Fruit fly (Drosophila melanogaster) whole organism, embryonic: ENCODE data around the gene Bet3.

Experiments used
- Awh ChIP-seq: fragments of 200-800 bp; sonication (Bioruptor generic); IDR thresholded peaks from 2 replicates; pipeline ENCODE4, ENCODE4 v1.3.6; 2022; ENCODE audit warnings: missing biosample characterization, missing genetic modification characterization
- CG10979 ChIP-seq: fragments of 200-800 bp; sonication (Bioruptor generic); optimal IDR thresholded peaks from 2 replicates; lab custom pipeline; 2018; ENCODE audit warnings: missing biosample characterization, mild to moderate bottlenecking, missing genetic modification characterization, moderate library complexity
- CG11247 ChIP-seq: fragments of 200-800 bp; sonication (Bioruptor generic); IDR thresholded peaks from 2 replicates; pipeline ENCODE4 v1.3.6; 2022; ENCODE audit warnings: missing biosample characterization, missing genetic modification characterization
- CG11560 ChIP-seq: fragments of 200-800 bp; sonication (Bioruptor generic); IDR thresholded peaks from 3 replicates; pipeline ENCODE4 v1.3.6; 2022; ENCODE audit warnings: missing biosample characterization, missing genetic modification characterization
- CG11695 ChIP-seq: fragments of 200-800 bp; sonication (Bioruptor generic); IDR thresholded peaks from 3 replicates; pipeline ENCODE4 v1.3.6; 2022; ENCODE audit warnings: missing biosample characterization, missing genetic modification characterization
- CG11723 ChIP-seq: fragments of 200-800 bp; sonication (Bioruptor generic); optimal IDR thresholded peaks from 2 replicates; lab custom pipeline; 2017; ENCODE audit warnings: missing biosample characterization, mild to moderate bottlenecking, missing genetic modification characterization
- CG1233 ChIP-seq: fragments of 200-800 bp; sonication (Bioruptor generic); optimal IDR thresholded peaks from 4 replicates; lab custom pipeline; 2018; ENCODE audit warnings: missing biosample characterization, mild to moderate bottlenecking, missing genetic modification characterization
- CG12942 ChIP-seq: fragments of 200-800 bp; sonication (Bioruptor generic); optimal IDR thresholded peaks from 3 replicates; lab custom pipeline; 2016; ENCODE audit warnings: missing biosample characterization, missing genetic modification characterization
- CG13296 ChIP-seq: fragments of 200-800 bp; sonication (Bioruptor generic); optimal IDR thresholded peaks from 3 replicates; lab custom pipeline; 2018; ENCODE audit warnings: missing biosample characterization, mild to moderate bottlenecking, missing genetic modification characterization
- CG13624 ChIP-seq: fragments of 200-800 bp; sonication (Bioruptor generic); optimal IDR thresholded peaks from 2 replicates; lab custom pipeline; 2016; ENCODE audit warnings: missing biosample characterization, missing genetic modification characterization
- CG17612 ChIP-seq: fragments of 200-800 bp; sonication (Bioruptor generic); IDR thresholded peaks from 2 replicates; pipeline ENCODE4 v1.3.6; 2022; ENCODE audit warnings: missing biosample characterization, missing genetic modification characterization
- CG31224 ChIP-seq: fragments of 200-800 bp; sonication (Bioruptor generic); IDR thresholded peaks from 2 replicates; pipeline ENCODE4 v1.3.6; 2022; ENCODE audit warnings: missing biosample characterization, missing genetic modification characterization
- CG33213 ChIP-seq: fragments of 200-800 bp; sonication (Bioruptor generic); optimal IDR thresholded peaks from 3 replicates; lab custom pipeline; 2016; ENCODE audit warnings: missing biosample characterization, missing genetic modification characterization
- CG34422 ChIP-seq: fragments of 200-800 bp; sonication (Bioruptor generic); IDR thresholded peaks from 3 replicates; pipeline ENCODE4 v1.3.6; 2022; ENCODE audit warnings: missing biosample characterization, missing genetic modification characterization
- CG3847 ChIP-seq: fragments of 200-800 bp; sonication (Bioruptor generic); IDR thresholded peaks from 2 replicates; pipeline ENCODE4 v1.3.6; 2022; ENCODE audit warnings: missing biosample characterization, missing genetic modification characterization
- CG4707 ChIP-seq: fragments of 200-800 bp; sonication (Bioruptor generic); optimal IDR thresholded peaks from 2 replicates; lab custom pipeline; 2018; ENCODE audit warnings: missing biosample characterization, mild to moderate bottlenecking, missing genetic modification characterization, moderate library complexity
- CG6765 ChIP-seq: fragments of 200-800 bp; sonication (Bioruptor generic); optimal IDR thresholded peaks from 3 replicates; lab custom pipeline; 2017; ENCODE audit warnings: missing biosample characterization, mild to moderate bottlenecking, missing genetic modification characterization
- CG8478 ChIP-seq: fragments of >200 bp; optimal IDR thresholded peaks from 2 replicates; lab custom pipeline; 2018
- Deaf1 ChIP-seq: fragments of 200-800 bp; optimal IDR thresholded peaks from 3 replicates; lab custom pipeline; 2019; ENCODE audit warnings: missing biosample characterization, mild to moderate bottlenecking, missing genetic modification characterization, moderate library complexity
- Dek ChIP-seq: fragments of 200-800 bp; sonication (Bioruptor generic); optimal IDR thresholded peaks from 3 replicates; lab custom pipeline; 2019; ENCODE audit warnings: missing biosample characterization, mild to moderate bottlenecking, missing genetic modification characterization, moderate library complexity
- H15 ChIP-seq: fragments of 200-800 bp; sonication (Bioruptor generic); IDR thresholded peaks from 3 replicates; pipeline ENCODE4 v1.3.6; 2022; ENCODE audit warnings: missing biosample characterization, missing genetic modification characterization
- HLH54F ChIP-seq: fragments of 200-800 bp; sonication (Bioruptor generic); optimal IDR thresholded peaks from 3 replicates; lab custom pipeline; 2016; ENCODE audit warnings: missing biosample characterization, missing genetic modification characterization
- Lpt ChIP-seq: fragments of >200 bp; optimal IDR thresholded peaks from 2 replicates; lab custom pipeline; 2018; ENCODE audit warnings: missing biosample characterization, missing genetic modification characterization
- Mrtf ChIP-seq: fragments of 200-800 bp; sonication (Bioruptor generic); IDR thresholded peaks from 3 replicates; pipeline ENCODE4 v1.3.6; 2022; ENCODE audit warnings: missing biosample characterization, missing genetic modification characterization
- NK7.1 ChIP-seq: fragments of 200-800 bp; sonication (Bioruptor generic); optimal IDR thresholded peaks from 3 replicates; lab custom pipeline; 2016; ENCODE audit warnings: missing biosample characterization, missing genetic modification characterization
- Poxn ChIP-seq: fragments of 200-800 bp; sonication (Bioruptor generic); IDR thresholded peaks from 2 replicates; pipeline ENCODE4 v1.3.6; 2022; ENCODE audit warnings: missing biosample characterization, missing genetic modification characterization
- Ptx1 ChIP-seq: fragments of 200-800 bp; sonication (Bioruptor generic); IDR thresholded peaks from 2 replicates; pipeline ENCODE4 v1.3.6; 2022; ENCODE audit warnings: missing biosample characterization, missing genetic modification characterization
- Rfx ChIP-seq: fragments of 200-800 bp; sonication (Bioruptor generic); IDR thresholded peaks from 2 replicates; pipeline ENCODE4 v1.3.6; 2022; ENCODE audit warnings: missing biosample characterization, missing genetic modification characterization
- Stat92E ChIP-seq, 3 experiments: fragments of >200 bp in 2 of 3; fragments of 200-800 bp in 1 of 3; sonication (Bioruptor generic) in 1 of 3; optimal IDR thresholded peaks; 2 replicates each; lab custom pipeline; 2017 to 2019; ENCODE audit warnings: missing biosample characterization in 3 of 3, missing genetic modification characterization in 3 of 3, mild to moderate bottlenecking in 1 of 3, moderate library complexity in 1 of 3
- ase ChIP-seq: fragments of 200-800 bp; sonication (Bioruptor generic); IDR thresholded peaks from 3 replicates; pipeline ENCODE4 v1.3.6; 2022; ENCODE audit warnings: missing biosample characterization, missing genetic modification characterization
- cato ChIP-seq: fragments of 200-800 bp; sonication (Bioruptor generic); optimal IDR thresholded peaks from 2 replicates; lab custom pipeline; 2016; ENCODE audit warnings: missing biosample characterization, missing genetic modification characterization, borderline replicate concordance
- caup ChIP-seq: fragments of 200-800 bp; sonication (Bioruptor generic); optimal IDR thresholded peaks from 3 replicates; lab custom pipeline; 2017; ENCODE audit warnings: missing biosample characterization, mild to moderate bottlenecking, missing genetic modification characterization, moderate library complexity; ENCODE audit not compliant: severe bottlenecking
- chif ChIP-seq, 2 experiments: fragments of 200-800 bp; sonication (Bioruptor generic); optimal IDR thresholded peaks; 3 replicates each; lab custom pipeline; 2016; ENCODE audit warnings: missing biosample characterization in 2 of 2, missing genetic modification characterization in 2 of 2
- ci ChIP-seq: fragments of 200-800 bp; sonication (Bioruptor generic); IDR thresholded peaks from 3 replicates; pipeline ENCODE4 v1.3.6; 2022; ENCODE audit warnings: missing biosample characterization, missing genetic modification characterization
- eve ChIP-seq, 2 experiments: fragments of >200 bp; optimal IDR thresholded peaks; 2 replicates each; lab custom pipeline; 2017; ENCODE audit warnings: missing biosample characterization in 2 of 2, missing genetic modification characterization in 2 of 2
- fd3F ChIP-seq: fragments of 200-800 bp; sonication (Bioruptor generic); optimal IDR thresholded peaks from 2 replicates; lab custom pipeline; 2018; ENCODE audit warnings: missing biosample characterization, mild to moderate bottlenecking, missing genetic modification characterization, moderate library complexity
- ftz-f1 ChIP-seq: fragments of 200-800 bp; sonication (Bioruptor generic); optimal IDR thresholded peaks from 2 replicates; lab custom pipeline; 2016; ENCODE audit warnings: missing biosample characterization, missing genetic modification characterization
- gro ChIP-seq: fragments of 200-800 bp; sonication (Bioruptor generic); optimal IDR thresholded peaks from 2 replicates; lab custom pipeline; 2016; ENCODE audit warnings: missing biosample characterization, missing genetic modification characterization
- jumu ChIP-seq: fragments of 200-800 bp; sonication (Bioruptor generic); optimal IDR thresholded peaks from 3 replicates; lab custom pipeline; 2016; ENCODE audit warnings: missing biosample characterization, missing genetic modification characterization
- mam ChIP-seq: fragments of 200-800 bp; sonication (Bioruptor generic); optimal IDR thresholded peaks from 3 replicates; lab custom pipeline; 2016; ENCODE audit warnings: missing biosample characterization, missing genetic modification characterization
- mirr ChIP-seq: fragments of 200-800 bp; sonication (Bioruptor generic); optimal IDR thresholded peaks from 3 replicates; lab custom pipeline; 2018; ENCODE audit warnings: missing biosample characterization, mild to moderate bottlenecking, missing genetic modification characterization
- mld ChIP-seq: fragments of 200-800 bp; sonication (Bioruptor generic); IDR thresholded peaks from 3 replicates; pipeline ENCODE4 v1.3.6; 2022; ENCODE audit warnings: missing biosample characterization, missing genetic modification characterization; ENCODE audit not compliant: partially characterized antibody
- nau ChIP-seq: fragments of 200-800 bp; sonication (Bioruptor generic); optimal IDR thresholded peaks from 3 replicates; lab custom pipeline; 2017; ENCODE audit warnings: missing biosample characterization, mild to moderate bottlenecking, missing genetic modification characterization, missing genetic modification reagents
- pho ChIP-seq: fragments of 200-800 bp; sonication (Bioruptor generic); optimal IDR thresholded peaks from 2 replicates; lab custom pipeline; 2016; ENCODE audit warnings: missing biosample characterization, missing genetic modification characterization
- pros ChIP-seq: fragments of 200-800 bp; sonication (Bioruptor generic); optimal IDR thresholded peaks from 3 replicates; lab custom pipeline; 2019; ENCODE audit warnings: missing biosample characterization, mild to moderate bottlenecking, missing genetic modification characterization, moderate library complexity
- repo ChIP-seq: fragments of 200-800 bp; sonication (Bioruptor generic); optimal IDR thresholded peaks from 2 replicates; lab custom pipeline; 2016; ENCODE audit warnings: missing biosample characterization, missing genetic modification characterization
- sima ChIP-seq: fragments of 200-800 bp; sonication (Bioruptor generic); optimal IDR thresholded peaks from 2 replicates; lab custom pipeline; 2016; ENCODE audit warnings: missing biosample characterization, missing genetic modification characterization
- tgo ChIP-seq: fragments of 200-800 bp; sonication (Bioruptor generic); IDR thresholded peaks from 3 replicates; pipeline ENCODE4 v1.3.6; 2022; ENCODE audit warnings: missing biosample characterization, missing genetic modification characterization
- trem ChIP-seq: fragments of 200-800 bp; optimal IDR thresholded peaks from 3 replicates; lab custom pipeline; 2019; ENCODE audit warnings: missing biosample characterization, mild to moderate bottlenecking, missing genetic modification characterization, moderate library complexity
- tup ChIP-seq: fragments of 200-800 bp; sonication (Bioruptor generic); optimal IDR thresholded peaks from 2 replicates; lab custom pipeline; 2016; ENCODE audit warnings: missing biosample characterization, mild to moderate bottlenecking, missing genetic modification characterization, moderate library complexity
- unc-4 ChIP-seq: fragments of 200-800 bp; sonication (Bioruptor generic); IDR thresholded peaks from 2 replicates; pipeline ENCODE4 v1.3.6; 2022; ENCODE audit warnings: missing biosample characterization, missing genetic modification characterization; ENCODE audit not compliant: partially characterized antibody

Bet3 gene

DNA sequence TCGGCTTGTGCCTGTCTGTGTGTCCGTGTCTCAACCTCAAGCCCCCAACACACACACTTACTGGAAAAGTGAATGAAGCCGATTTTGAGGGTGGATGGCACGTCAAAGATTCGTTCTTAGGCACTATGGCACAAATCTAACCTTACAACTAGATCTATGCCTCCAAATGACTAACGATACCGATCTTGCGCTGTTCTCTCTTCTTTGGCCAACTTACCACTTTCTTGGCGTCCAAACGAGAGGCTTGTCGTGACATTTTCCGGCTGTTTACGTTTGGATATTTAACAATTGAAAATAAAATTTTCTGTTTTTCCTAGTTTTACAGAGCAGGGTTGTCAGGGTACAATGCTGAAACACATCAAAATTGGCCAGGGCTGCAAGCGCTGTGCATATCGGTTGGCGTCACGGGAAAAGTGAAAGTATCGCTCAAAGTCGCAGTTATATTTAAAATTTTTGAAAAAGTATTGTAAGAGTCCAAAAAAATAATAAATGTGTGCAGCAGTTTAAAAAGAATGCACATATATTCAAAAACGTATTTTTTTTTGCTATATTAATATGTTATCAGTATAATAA is at the start of gene Bet3, which contains the start of gene Nf-YA (continued):
- TF ChIP-seq trem (tag; lab: Kevin White, UChicago) (peak; percentile 62), eve (GFP tag; optimal IDR thresholded peaks at IDR 0.05; lab: Kevin White, UChicago) (no peak), mam (GFP tag; lab: Kevin White, UChicago) (peak; percentile 90), CG34422 (peak; percentile 67; the same call in 2 of the 3 replicates), CG11560 (tag; lab: Robert Waterston, UW) (no peak), jumu (GFP tag; lab: Kevin White, UChicago) (peak; percentile 55), Poxn (GFP tag; lab: Robert Waterston, UW) (no peak), CG1233 (peak; percentile 27), mld (GFP tag; lab: Robert Waterston, UW) (peak; percentile 62; the same call in 1 of the 3 replicates), tup (GFP tag; lab: Kevin White, UChicago) (no peak), chif (GFP tag; optimal IDR thresholded peaks at IDR 0.05; lab: Kevin White, UChicago) (peak; percentile 10 to 57), Deaf1 (no peak), CG6765 (GFP tag; lab: Kevin White, UChicago) (no peak), CG13296 (GFP tag; lab: Kevin White, UChicago) (peak; percentile 0), CG33213 (GFP tag; lab: Kevin White, UChicago) (peak; percentile 27), pros (GFP tag; lab: Kevin White, UChicago) (no peak), CG11695 (no peak), CG4707 (GFP tag; lab: Kevin White, UChicago) (no peak), nau (GFP tag; lab: Kevin White, UChicago) (no peak), Lpt (no peak), ase (GFP tag; lab: Robert Waterston, UW) (no peak), ftz-f1 (GFP tag; lab: Kevin White, UChicago) (no peak), Mrtf (GFP tag; lab: Robert Waterston, UW) (peak; percentile 8; the same call in 2 of the 3 replicates), H15 (GFP tag; lab: Robert Waterston, UW) (peak; percentile 12; the same call in 1 of the 3 replicates), CG3847 (GFP tag; lab: Robert Waterston, UW) (peak; percentile 73), Awh (GFP tag; lab: Robert Waterston, UW) (no peak), CG11723 (GFP tag; lab: Kevin White, UChicago) (no peak), Ptx1 (GFP tag; lab: Robert Waterston, UW) (peak; percentile 53; the same call in 1 of the 2 replicates), tgo (GFP tag; lab: Robert Waterston, UW) (no peak), CG17612 (peak; percentile 43), CG11247 (GFP tag; lab: Robert Waterston, UW) (peak; percentile 61), caup (GFP tag; lab: Kevin White, UChicago) (peak; percentile 35), sima (no peak), mirr (no peak), repo (no peak), CG13624 (GFP tag; lab: Kevin White, UChicago) (peak; percentile 71), cato (no peak), CG8478 (lab: Kevin White, UChicago) (no peak), CG10979 (tag; lab: Kevin White, UChicago) (peak; percentile 47), HLH54F (GFP tag; lab: Kevin White, UChicago) (peak; percentile 50), ci (GFP tag; lab: Robert Waterston, UW) (no peak; the same call in 1 of the 3 replicates), NK7.1 (GFP tag; lab: Kevin White, UChicago) (no peak), Dek (tag; lab: Kevin White, UChicago) (peak; percentile 47), CG31224 (GFP tag; lab: Robert Waterston, UW) (no peak), Rfx (GFP tag; lab: Robert Waterston, UW) (peak; percentile 76), gro (GFP tag; lab: Kevin White, UChicago) (no peak), pho (GFP tag; lab: Kevin White, UChicago) (peak; percentile 43), fd3F (GFP tag; lab: Kevin White, UChicago) (no peak), unc-4 (GFP tag; lab: Robert Waterston, UW) (peak; percentile 86), Stat92E (GFP tag; optimal IDR thresholded peaks at IDR 0.05; lab: Kevin White, UChicago) (no peak), CG12942 (GFP tag; lab: Kevin White, UChicago) (peak; percentile 13)
